Fruit fly (Drosophila melanogaster): ENCODE results near the gene Sarm.

DNA sequence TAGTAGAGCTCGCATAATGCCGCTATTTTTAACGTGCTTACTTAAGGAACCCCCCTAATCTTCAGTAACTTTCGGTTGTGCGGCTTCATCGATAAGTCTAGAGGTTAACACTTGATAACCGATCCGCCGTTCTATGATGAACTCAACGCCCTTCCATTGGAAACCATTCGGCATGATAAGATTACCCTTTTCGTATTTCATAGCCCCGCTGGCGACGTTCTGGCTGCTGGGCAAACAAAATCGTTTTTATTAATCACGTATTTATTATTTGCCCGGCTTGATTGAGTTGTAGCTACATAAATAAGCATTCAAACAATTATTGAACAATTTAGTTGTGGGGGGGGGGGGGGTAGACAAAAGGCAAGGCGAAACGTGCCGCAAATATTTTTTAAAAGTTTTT is 29.9 kb downstream of the Sarm start:
- no peak for TF ChIP-seq psq (optimal IDR thresholded peaks at IDR 0.05)
- no peak for TF ChIP-seq usp (GFP tag; optimal IDR thresholded peaks at IDR 0.05)
- TF ChIP-seq EcR (GFP tag; optimal IDR thresholded peaks at IDR 0.05), result no peak
- no peak for TF ChIP-seq CG8478 (optimal IDR thresholded peaks at IDR 0.05)
- TF ChIP-seq pan (optimal IDR thresholded peaks at IDR 0.05), result no peak
- TF ChIP-seq Dll (optimal IDR thresholded peaks at IDR 0.05), result no peak

Measured in whole organism.